Fruit fly (Drosophila melanogaster) whole organism, pupa: Measurements from ENCODE around the gene CG6602.

Experiments
- CG10348 ChIP-seq: fragments of 200-800 bp; sonication (Bioruptor generic); IDR thresholded peaks from 2 replicates; pipeline ENCODE4 v1.3.6; 2022; ENCODE audit warnings: missing biosample characterization, missing genetic modification characterization
- CG12605 ChIP-seq: fragments of 200-800 bp; sonication (Bioruptor generic); IDR thresholded peaks from 2 replicates; pipeline ENCODE4 v1.3.6; 2022; ENCODE audit warnings: missing biosample characterization, missing genetic modification characterization
- CG13204 ChIP-seq: fragments of 200-800 bp; sonication (Bioruptor generic); optimal IDR thresholded peaks from 2 replicates; lab custom pipeline; 2018; ENCODE audit warnings: missing biosample characterization, mild to moderate bottlenecking, missing genetic modification characterization, moderate library complexity
- CG14655 ChIP-seq: fragments of 200-800 bp; sonication (Bioruptor generic); optimal IDR thresholded peaks from 3 replicates; lab custom pipeline; 2017; ENCODE audit warnings: mild to moderate bottlenecking, missing biosample characterization, missing genetic modification reagents, missing genetic modification characterization
- CG15710 ChIP-seq: fragments of 200-800 bp; sonication (Bioruptor generic); optimal IDR thresholded peaks from 2 replicates; lab custom pipeline; 2018; ENCODE audit warnings: missing biosample characterization, mild to moderate bottlenecking, missing genetic modification characterization, moderate library complexity
- CG17806 ChIP-seq: fragments of 200-800 bp; sonication (Bioruptor generic); optimal IDR thresholded peaks from 2 replicates; lab custom pipeline; 2018; ENCODE audit warnings: missing biosample characterization, mild to moderate bottlenecking, missing genetic modification characterization, moderate library complexity
- CG32121 ChIP-seq: fragments of 200-800 bp; sonication (Bioruptor generic); IDR thresholded peaks from 2 replicates; pipeline ENCODE4 v1.3.6; 2022; ENCODE audit warnings: missing biosample characterization, missing genetic modification characterization
- CG34367 ChIP-seq: fragments of 200-800 bp; sonication (Bioruptor generic); optimal IDR thresholded peaks from 2 replicates; lab custom pipeline; 2018; ENCODE audit warnings: missing biosample characterization, mild to moderate bottlenecking, missing genetic modification characterization
- CG4496 ChIP-seq: fragments of 200-800 bp; sonication (Bioruptor generic); IDR thresholded peaks from 3 replicates; pipeline ENCODE4 v1.3.6; 2022; ENCODE audit warnings: missing biosample characterization, missing genetic modification characterization
- CG8159 ChIP-seq: fragments of 200-800 bp; sonication (Bioruptor generic); optimal IDR thresholded peaks from 3 replicates; lab custom pipeline; 2018; ENCODE audit warnings: missing biosample characterization, mild to moderate bottlenecking, missing genetic modification characterization, moderate library complexity
- CG8301 ChIP-seq: fragments of 200-800 bp; sonication (Bioruptor generic); optimal IDR thresholded peaks from 2 replicates; lab custom pipeline; 2018; ENCODE audit warnings: missing biosample characterization, mild to moderate bottlenecking, missing genetic modification characterization
- CG9948 ChIP-seq: fragments of 200-800 bp; sonication (Bioruptor generic); optimal IDR thresholded peaks from 2 replicates; lab custom pipeline; 2018; ENCODE audit warnings: missing biosample characterization, mild to moderate bottlenecking, missing genetic modification characterization, moderate library complexity
- D1 ChIP-seq: fragments of 200-800 bp; sonication (Bioruptor generic); optimal IDR thresholded peaks from 2 replicates; lab custom pipeline; 2018; ENCODE audit warnings: missing biosample characterization, mild to moderate bottlenecking, missing genetic modification characterization, moderate library complexity
- EcR ChIP-seq: fragments of 200-800 bp; sonication (Bioruptor generic); optimal IDR thresholded peaks from 3 replicates; lab custom pipeline; 2019; ENCODE audit warnings: missing biosample characterization, missing genetic modification characterization, mild to moderate bottlenecking, moderate library complexity, missing genetic modification reagents
- Ets98B ChIP-seq: fragments of 200-800 bp; sonication (Bioruptor generic); IDR thresholded peaks from 2 replicates; pipeline ENCODE4 v1.3.6; 2022; ENCODE audit warnings: missing biosample characterization, missing genetic modification characterization
- Pif1A ChIP-seq: fragments of 200-800 bp; sonication (Bioruptor generic); optimal IDR thresholded peaks from 3 replicates; lab custom pipeline; 2016; ENCODE audit warnings: missing biosample characterization, missing genetic modification characterization
- Pif1B ChIP-seq: fragments of 200-800 bp; sonication (Bioruptor generic); optimal IDR thresholded peaks from 3 replicates; lab custom pipeline; 2016; ENCODE audit warnings: missing biosample characterization, missing genetic modification characterization
- Snoo ChIP-seq: fragments of 200-800 bp; sonication (Bioruptor generic); optimal IDR thresholded peaks from 3 replicates; lab custom pipeline; 2017; ENCODE audit warnings: missing biosample characterization, mild to moderate bottlenecking, missing genetic modification characterization, inconsistent platforms
- fd96Ca ChIP-seq: fragments of 200-800 bp; sonication (Bioruptor generic); IDR thresholded peaks from 3 replicates; pipeline ENCODE4 v1.3.6; 2022; ENCODE audit warnings: missing biosample characterization, missing genetic modification characterization
- gl ChIP-seq: fragments of 200-800 bp; sonication (Bioruptor generic); optimal IDR thresholded peaks from 2 replicates; lab custom pipeline; 2018; ENCODE audit warnings: missing biosample characterization, mild to moderate bottlenecking, missing genetic modification characterization
- rn ChIP-seq: fragments of 200-800 bp; sonication (Bioruptor generic); IDR thresholded peaks from 2 replicates; pipeline ENCODE4 v1.3.6; 2022; ENCODE audit warnings: missing biosample characterization, missing genetic modification characterization

CG6602 gene

dm6 chr3L:6038720-6039205 is 33.2 kb upstream of the CG6602 start, which contains the start of gene Jon65Aiv:
Jon65Aiv (plus strand) TSS chr3L:6039155.
- TF ChIP-seq CG13204 (GFP tag; lab: Kevin White, UChicago) (no peak), CG8159 (tag; lab: Kevin White, UChicago) (no peak), CG12605 (no peak), D1 (tag; lab: Kevin White, UChicago) (no peak), Ets98B (GFP tag; lab: Robert Waterston, UW) (no peak), Pif1A (GFP tag; lab: Kevin White, UChicago) (no peak), Pif1B (GFP tag; lab: Kevin White, UChicago) (no peak), fd96Ca (GFP tag; lab: Robert Waterston, UW) (no peak), CG15710 (no peak), EcR (GFP tag; lab: Kevin White, UChicago) (no peak), rn (GFP tag; lab: Robert Waterston, UW) (no peak), CG10348 (GFP tag; lab: Robert Waterston, UW) (no peak), CG14655 (GFP tag; lab: Kevin White, UChicago) (no peak), CG34367 (tag; lab: Kevin White, UChicago) (no peak), CG4496 (GFP tag; lab: Robert Waterston, UW) (no peak), Snoo (tag; lab: Kevin White, UChicago) (no peak), CG32121 (GFP tag; lab: Robert Waterston, UW) (no peak)

- TF ChIP-seq Ets98B (GFP tag; lab: Robert Waterston, UW) (no peak), CG34367 (tag; lab: Kevin White, UChicago) (no peak), CG14655 (GFP tag; lab: Kevin White, UChicago) (no peak), CG9948 (no peak), EcR (GFP tag; lab: Kevin White, UChicago) (no peak), CG8159 (tag; lab: Kevin White, UChicago) (no peak), rn (GFP tag; lab: Robert Waterston, UW) (no peak), CG8301 (tag; lab: Kevin White, UChicago) (no peak), gl (no peak), Pif1B (GFP tag; lab: Kevin White, UChicago) (no peak), CG13204 (GFP tag; lab: Kevin White, UChicago) (no peak), CG4496 (GFP tag; lab: Robert Waterston, UW) (no peak), Snoo (tag; lab: Kevin White, UChicago) (no peak), Pif1A (GFP tag; lab: Kevin White, UChicago) (no peak), D1 (tag; lab: Kevin White, UChicago) (no peak)
Measured at dm6 chr3L:6050230-6050807, 21.6 kb upstream of the CG6602 start, which contains the start of gene Jon65Aiii. Jon65Aiii (plus strand) TSS chr3L:6050757.

dm6 chr3L:6052021-6052420 is 19.9 kb upstream of the CG6602 start, which contains the start of gene Jon65Aii:
Jon65Aii (plus strand) TSS chr3L:6052321.
- no peak for TF ChIP-seq Pif1A (GFP tag; lab: Kevin White, UChicago)
- TF ChIP-seq CG4496 (GFP tag; lab: Robert Waterston, UW), result no peak
- TF ChIP-seq rn (GFP tag; lab: Robert Waterston, UW), result no peak
- no peak for TF ChIP-seq CG8159 (tag; lab: Kevin White, UChicago)
- TF ChIP-seq gl, result no peak

dm6 chr3L:6054343-6054742 is 17.6 kb upstream of the CG6602 start, which contains the start of gene Jon65Ai:
Jon65Ai (minus strand) TSS chr3L:6054443.
- TF ChIP-seq CG12605 (no peak), Pif1A (GFP tag; lab: Kevin White, UChicago) (no peak), CG32121 (GFP tag; lab: Robert Waterston, UW) (no peak), D1 (tag; lab: Kevin White, UChicago) (no peak), CG4496 (GFP tag; lab: Robert Waterston, UW) (no peak), CG8301 (tag; lab: Kevin White, UChicago) (no peak), CG8159 (tag; lab: Kevin White, UChicago) (no peak), CG10348 (GFP tag; lab: Robert Waterston, UW) (no peak), Snoo (tag; lab: Kevin White, UChicago) (no peak), CG17806 (no peak)

dm6 chr3L:6054803-6055202 is 17.1 kb upstream of the CG6602 start, which contains the start of gene tant:
tant (plus strand) TSS chr3L:6055136.
- TF ChIP-seq gl (no peak), CG8301 (tag; lab: Kevin White, UChicago) (no peak), rn (GFP tag; lab: Robert Waterston, UW) (no peak), Pif1A (GFP tag; lab: Kevin White, UChicago) (no peak), Snoo (tag; lab: Kevin White, UChicago) (no peak), CG34367 (tag; lab: Kevin White, UChicago) (no peak)
- TF ChIP-seq, all 21 proteins: peak for 0

- TF ChIP-seq rn (GFP tag; lab: Robert Waterston, UW) (no peak), CG8159 (tag; lab: Kevin White, UChicago) (peak; percentile 7), CG4496 (GFP tag; lab: Robert Waterston, UW) (0 out of 3 replicates have a peak, but pooled peaks have one; percentile 34), CG34367 (tag; lab: Kevin White, UChicago) (peak; percentile 52), fd96Ca (GFP tag; lab: Robert Waterston, UW) (no peak), Snoo (tag; lab: Kevin White, UChicago) (peak; percentile 13)
Measured at dm6 chr3L:6059062-6059708, 12.8 kb upstream of the CG6602 start, which contains the start of gene CG6592. CG6592 (plus strand) TSS chr3L:6059658.
